Fruit fly (Drosophila melanogaster) whole organism, prepupa: ENCODE results near the gene CG4586.

ENCODE experiments used
- Blimp-1 ChIP-seq: fragments of 200-800 bp; sonication (Bioruptor generic); optimal IDR thresholded peaks from 3 replicates; lab custom pipeline; 2017; ENCODE audit warnings: missing biosample characterization, missing genetic modification characterization, mild to moderate bottlenecking, moderate library complexity, missing genetic modification reagents
- CG11294 ChIP-seq: fragments of 200-800 bp; sonication (Bioruptor generic); IDR thresholded peaks from 2 replicates; pipeline ENCODE4 v1.3.6; 2022; ENCODE audit warnings: missing biosample characterization, missing genetic modification characterization
- CG11902 ChIP-seq: fragments of 200-800 bp; sonication (Bioruptor generic); optimal IDR thresholded peaks from 3 replicates; lab custom pipeline; 2016; ENCODE audit warnings: missing biosample characterization, missing genetic modification characterization
- CG15336 ChIP-seq: fragments of 200-800 bp; sonication (Bioruptor generic); IDR thresholded peaks from 2 replicates; pipeline ENCODE4 v1.3.6; 2022; ENCODE audit warnings: missing biosample characterization, missing genetic modification characterization
- CG1621 ChIP-seq: fragments of 200-800 bp; sonication (Bioruptor generic); optimal IDR thresholded peaks from 3 replicates; lab custom pipeline; 2018; ENCODE audit warnings: missing biosample characterization, mild to moderate bottlenecking, missing genetic modification characterization
- CG3032 ChIP-seq: fragments of 200-800 bp; optimal IDR thresholded peaks from 2 replicates; lab custom pipeline; 2019; ENCODE audit warnings: missing biosample characterization, mild to moderate bottlenecking, missing genetic modification characterization, moderate library complexity
- CG32006 ChIP-seq: fragments of 200-800 bp; sonication (Bioruptor generic); optimal IDR thresholded peaks from 3 replicates; lab custom pipeline; 2017; ENCODE audit warnings: missing biosample characterization, mild to moderate bottlenecking, missing genetic modification characterization
- CG34406 ChIP-seq: fragments of 200-800 bp; sonication (Bioruptor generic); optimal IDR thresholded peaks from 3 replicates; lab custom pipeline; 2016; ENCODE audit warnings: missing biosample characterization, missing genetic modification characterization
- CG3919 ChIP-seq: fragments of 200-800 bp; sonication (Bioruptor generic); optimal IDR thresholded peaks from 3 replicates; lab custom pipeline; 2016; ENCODE audit warnings: missing biosample characterization, missing genetic modification characterization
- CG4318 ChIP-seq: fragments of 200-800 bp; sonication (Bioruptor generic); optimal IDR thresholded peaks from 3 replicates; lab custom pipeline; 2017; ENCODE audit warnings: missing biosample characterization, mild to moderate bottlenecking, missing genetic modification characterization
- CG6276 ChIP-seq: fragments of 200-800 bp; sonication (Bioruptor generic); optimal IDR thresholded peaks from 2 replicates; lab custom pipeline; 2017; ENCODE audit warnings: missing biosample characterization, mild to moderate bottlenecking, missing genetic modification characterization
- CG6792 ChIP-seq: fragments of 200-800 bp; sonication (Bioruptor generic); optimal IDR thresholded peaks from 3 replicates; lab custom pipeline; 2016; ENCODE audit warnings: missing biosample characterization, missing genetic modification characterization
- CG8119 ChIP-seq: fragments of 200-800 bp; sonication (Bioruptor generic); IDR thresholded peaks from 3 replicates; pipeline ENCODE4 v1.3.6; 2022; ENCODE audit warnings: missing biosample characterization, missing genetic modification characterization
- CG8319 ChIP-seq: fragments of 200-800 bp; sonication (Bioruptor generic); optimal IDR thresholded peaks from 3 replicates; lab custom pipeline; 2016; ENCODE audit warnings: missing biosample characterization, missing genetic modification characterization
- CG9139 ChIP-seq: fragments of 200-800 bp; sonication (Bioruptor generic); optimal IDR thresholded peaks from 3 replicates; lab custom pipeline; 2017; ENCODE audit warnings: missing biosample characterization, mild to moderate bottlenecking, missing genetic modification characterization
- Eip78C ChIP-seq: fragments of 200-800 bp; sonication (Bioruptor generic); peaks from one replicate; lab custom pipeline; 2016; ENCODE audit warnings: missing biosample characterization, missing genetic modification characterization
- Ets21C ChIP-seq: fragments of 200-800 bp; sonication (Bioruptor generic); optimal IDR thresholded peaks from 3 replicates; lab custom pipeline; 2016; ENCODE audit warnings: missing biosample characterization, missing genetic modification characterization
- Ets96B ChIP-seq: fragments of 200-800 bp; optimal IDR thresholded peaks from 2 replicates; lab custom pipeline; 2019; ENCODE audit warnings: missing biosample characterization, mild to moderate bottlenecking, missing genetic modification characterization, moderate library complexity
- Gug ChIP-seq: fragments of 200-800 bp; sonication (Bioruptor generic); IDR thresholded peaks from 2 replicates; pipeline ENCODE4 v1.3.6; 2022; ENCODE audit warnings: missing biosample characterization, missing genetic modification characterization
- Hr39 ChIP-seq: fragments of 200-800 bp; sonication (Bioruptor generic); optimal IDR thresholded peaks from 2 replicates; lab custom pipeline; 2016; ENCODE audit warnings: missing biosample characterization, missing genetic modification characterization
- Hr4 ChIP-seq: fragments of 200-800 bp; sonication (Bioruptor generic); optimal IDR thresholded peaks from 3 replicates; lab custom pipeline; 2016; ENCODE audit warnings: missing biosample characterization, missing genetic modification characterization
- Met ChIP-seq: fragments of 200-800 bp; sonication (Bioruptor generic); optimal IDR thresholded peaks from 3 replicates; lab custom pipeline; 2016; ENCODE audit warnings: missing biosample characterization, missing genetic modification characterization
- OdsH ChIP-seq: fragments of 200-800 bp; sonication (Bioruptor generic); optimal IDR thresholded peaks from 3 replicates; lab custom pipeline; 2016; ENCODE audit warnings: missing biosample characterization, missing genetic modification characterization
- Smox ChIP-seq: fragments of 200-800 bp; sonication (Bioruptor generic); optimal IDR thresholded peaks from 3 replicates; lab custom pipeline; 2016; ENCODE audit warnings: missing biosample characterization, missing genetic modification characterization
- Sox102F ChIP-seq: fragments of 200-800 bp; sonication (Bioruptor generic); optimal IDR thresholded peaks from 2 replicates; lab custom pipeline; 2016; ENCODE audit warnings: missing biosample characterization, mild to moderate bottlenecking, missing genetic modification characterization
- Sox14 ChIP-seq: fragments of 200-800 bp; sonication (Bioruptor generic); optimal IDR thresholded peaks from 3 replicates; lab custom pipeline; 2016; ENCODE audit warnings: missing biosample characterization, missing genetic modification characterization
- achi ChIP-seq: fragments of 200-800 bp; sonication (Bioruptor generic); optimal IDR thresholded peaks from 3 replicates; lab custom pipeline; 2016; ENCODE audit warnings: missing biosample characterization, missing genetic modification characterization
- acj6 ChIP-seq: fragments of 200-800 bp; sonication (Bioruptor generic); optimal IDR thresholded peaks from 3 replicates; lab custom pipeline; 2016; ENCODE audit warnings: missing biosample characterization, missing genetic modification characterization
- cyc ChIP-seq: fragments of 200-800 bp; sonication (Bioruptor generic); optimal IDR thresholded peaks from 3 replicates; lab custom pipeline; 2016; ENCODE audit warnings: missing biosample characterization, missing genetic modification characterization
- dsx ChIP-seq: fragments of 200-800 bp; optimal IDR thresholded peaks from 3 replicates; lab custom pipeline; 2019; ENCODE audit warnings: missing biosample characterization, mild to moderate bottlenecking, missing genetic modification characterization, moderate library complexity; ENCODE audit not compliant: poor library complexity, severe bottlenecking
- eg ChIP-seq: fragments of 200-800 bp; sonication (Bioruptor generic); IDR thresholded peaks from 3 replicates; pipeline ENCODE4 v1.3.6; 2022; ENCODE audit warnings: missing biosample characterization, missing genetic modification characterization
- esn ChIP-seq: fragments of 200-800 bp; sonication (Bioruptor generic); optimal IDR thresholded peaks from 2 replicates; lab custom pipeline; 2016; ENCODE audit warnings: missing biosample characterization, mild to moderate bottlenecking, missing genetic modification characterization, moderate library complexity
- fkh ChIP-seq: fragments of 200-800 bp; sonication (Bioruptor generic); optimal IDR thresholded peaks from 3 replicates; lab custom pipeline; 2017; ENCODE audit warnings: missing biosample characterization, mild to moderate bottlenecking, missing genetic modification characterization, moderate library complexity
- lz ChIP-seq: fragments of 200-800 bp; sonication (Bioruptor generic); optimal IDR thresholded peaks from 3 replicates; lab custom pipeline; 2016; ENCODE audit warnings: missing biosample characterization, missing genetic modification characterization
- net ChIP-seq: fragments of 200-800 bp; sonication (Bioruptor generic); optimal IDR thresholded peaks from 3 replicates; lab custom pipeline; 2016; ENCODE audit warnings: missing biosample characterization, missing genetic modification characterization
- pdm3 ChIP-seq: fragments of 200-800 bp; sonication (Bioruptor generic); optimal IDR thresholded peaks from 3 replicates; lab custom pipeline; 2016; ENCODE audit warnings: missing biosample characterization, missing genetic modification characterization
- salr ChIP-seq, 2 experiments: fragments of 200-800 bp; sonication (Bioruptor generic); optimal IDR thresholded peaks; 3 replicates each; lab custom pipeline; 2016 to 2018; ENCODE audit warnings: missing biosample characterization in 2 of 2, missing genetic modification characterization in 2 of 2, mild to moderate bottlenecking in 1 of 2
- spab ChIP-seq: fragments of 200-800 bp; sonication (Bioruptor generic); optimal IDR thresholded peaks from 2 replicates; lab custom pipeline; 2017; ENCODE audit warnings: missing biosample characterization, mild to moderate bottlenecking, missing genetic modification characterization, missing genetic modification reagents
- ss ChIP-seq, 2 experiments: fragments of 200-800 bp; sonication (Bioruptor generic); optimal IDR thresholded peaks; 2 replicates in 1 of 2; 3 replicates in 1 of 2; lab custom pipeline; 2017 to 2018; ENCODE audit warnings: mild to moderate bottlenecking in 2 of 2, missing biosample characterization in 2 of 2, missing genetic modification characterization in 2 of 2, moderate library complexity in 1 of 2
- svp ChIP-seq: fragments of 200-800 bp; sonication (Bioruptor generic); peaks from one replicate; lab custom pipeline; 2016; ENCODE audit warnings: missing biosample characterization, missing genetic modification characterization
- topi ChIP-seq: fragments of 200-800 bp; sonication (Bioruptor generic); optimal IDR thresholded peaks from 3 replicates; lab custom pipeline; 2016; ENCODE audit warnings: missing biosample characterization, missing genetic modification characterization
- vri ChIP-seq: fragments of 200-800 bp; sonication (Bioruptor generic); optimal IDR thresholded peaks from 3 replicates; lab custom pipeline; 2016; ENCODE audit warnings: missing biosample characterization, mild to moderate bottlenecking, missing genetic modification characterization

Gene CG4586

dm6 chrX:7000444-7001134, 30.9 kb downstream of the CG4586 start (continued):
- peak; percentile 17 for TF ChIP-seq Ets96B
- no peak for TF ChIP-seq CG1621 (tag; lab: Kevin White, UChicago)
- peak; percentile 35 for TF ChIP-seq Sox14
- no peak for TF ChIP-seq CG9139 (GFP tag; lab: Kevin White, UChicago)
- TF ChIP-seq CG32006 (GFP tag; lab: Kevin White, UChicago) = peak; percentile 65
- no peak; the same call in 1 of the 2 replicates for TF ChIP-seq CG15336 (GFP tag; lab: Robert Waterston, UW)
- peak; percentile 19 for TF ChIP-seq spab (GFP tag; lab: Kevin White, UChicago)
- no peak for TF ChIP-seq fkh (GFP tag; lab: Kevin White, UChicago)
- TF ChIP-seq topi (GFP tag; lab: Kevin White, UChicago) = no peak

dm6 chrX:7001135-7001769, 31.5 kb downstream of the CG4586 start:
- TF ChIP-seq Ets21C = peak; percentile 7
- peak; percentile 41; the same call in 1 of the 2 replicates for TF ChIP-seq CG15336 (GFP tag; lab: Robert Waterston, UW)
- peak; percentile 64 for TF ChIP-seq Met (GFP tag; lab: Kevin White, UChicago)
- peak in 1 of 2 experiments; percentile 19 for TF ChIP-seq ss (GFP tag; optimal IDR thresholded peaks at IDR 0.05; lab: Kevin White, UChicago)
- peak; percentile 68 for TF ChIP-seq esn (GFP tag; lab: Kevin White, UChicago)
- peak; percentile 17 for TF ChIP-seq acj6 (GFP tag; lab: Kevin White, UChicago)
- peak; percentile 2 for TF ChIP-seq spab (GFP tag; lab: Kevin White, UChicago)
- no peak for TF ChIP-seq CG4318
- TF ChIP-seq CG3919 (GFP tag; lab: Kevin White, UChicago) = peak; percentile 11
- no peak for TF ChIP-seq CG8319 (GFP tag; lab: Kevin White, UChicago)
- TF ChIP-seq pdm3 (GFP tag; lab: Kevin White, UChicago) = peak; percentile 42
- peak; percentile 56 for TF ChIP-seq vri (GFP tag; lab: Kevin White, UChicago)
- TF ChIP-seq CG11294 = no peak
- peak; percentile 8 for TF ChIP-seq OdsH
- TF ChIP-seq CG11902 = no peak
- TF ChIP-seq CG6792 = peak; percentile 17
- peak; percentile 37 for TF ChIP-seq Sox102F
- TF ChIP-seq CG3032 (tag; lab: Kevin White, UChicago) = peak; percentile 18
- peak; percentile 20 for TF ChIP-seq Smox
- peak; percentile 61 for TF ChIP-seq CG32006 (GFP tag; lab: Kevin White, UChicago)
- TF ChIP-seq fkh (GFP tag; lab: Kevin White, UChicago) = no peak
- TF ChIP-seq svp = peak; percentile 81
- TF ChIP-seq cyc (GFP tag; lab: Kevin White, UChicago) = peak; percentile 24
- 0 out of 3 replicates have a peak, but pooled peaks have one; percentile 35 for TF ChIP-seq CG8119
- TF ChIP-seq CG6276 = peak; percentile 33
- TF ChIP-seq salr (GFP tag; optimal IDR thresholded peaks at IDR 0.05; lab: Kevin White, UChicago) = peak in 1 of 2 experiments; percentile 33
- TF ChIP-seq lz = no peak
- 0 out of 2 replicates have a peak, but pooled peaks have one; percentile 15 for TF ChIP-seq Gug (GFP tag; lab: Robert Waterston, UW)
- TF ChIP-seq Sox14 = peak; percentile 7
- TF ChIP-seq Hr4 (GFP tag; lab: Kevin White, UChicago) = no peak
- peak; percentile 40 for TF ChIP-seq achi (GFP tag; lab: Kevin White, UChicago)
- peak; percentile 68 for TF ChIP-seq eg (GFP tag; lab: Robert Waterston, UW)
- peak; percentile 36 for TF ChIP-seq Hr39
- peak; percentile 74 for TF ChIP-seq Eip78C (GFP tag; lab: Kevin White, UChicago)
- TF ChIP-seq dsx (GFP tag; lab: Kevin White, UChicago) = peak; percentile 21
- TF ChIP-seq CG34406 (GFP tag; lab: Kevin White, UChicago) = peak; percentile 32
- peak; percentile 62 for TF ChIP-seq topi (GFP tag; lab: Kevin White, UChicago)
- TF ChIP-seq Blimp-1 = no peak
- TF ChIP-seq net (GFP tag; lab: Kevin White, UChicago) = peak; percentile 18
- TF ChIP-seq, all 60 proteins: peak for 31
